Worm (Caenorhabditis elegans) whole organism, late embryonic: ENCODE measurements around the gene soc-1.

Source experiments
- C08G9.2 ChIP-seq: sonication (generic microtip); optimal IDR thresholded peaks from 2 replicates; lab custom pipeline; 2016; ENCODE audit warnings: mild to moderate bottlenecking, missing genetic modification characterization, moderate library complexity, missing compliant biosample characterization
- C38D4.7 ChIP-seq: fragments of 200-800 bp; sonication (Bioruptor generic); optimal IDR thresholded peaks from 2 replicates; lab custom pipeline; 2018; ENCODE audit warnings: mild to moderate bottlenecking, missing genetic modification characterization, moderate library complexity, missing compliant biosample characterization
- K09A11.1 ChIP-seq: sonication (generic microtip); optimal IDR thresholded peaks from 2 replicates; lab custom pipeline; 2017; ENCODE audit warnings: antibody characterized with exemption, mild to moderate bottlenecking, missing genetic modification characterization, missing compliant biosample characterization; ENCODE audit not compliant: insufficient read depth
- Y22D7AL.16 ChIP-seq: sonication (generic microtip); optimal IDR thresholded peaks from 2 replicates; lab custom pipeline; 2016; ENCODE audit warnings: missing genetic modification characterization, missing compliant biosample characterization
- ama-1 ChIP-seq: fragments of 150-350 bp; optimal IDR thresholded peaks from 2 replicates; lab custom pipeline; 2014
- ceh-2 ChIP-seq: sonication (generic microtip); optimal IDR thresholded peaks from 2 replicates; lab custom pipeline; 2016; ENCODE audit warnings: missing genotype, missing genetic modification characterization, missing compliant biosample characterization
- ceh-22 ChIP-seq: sonication (generic microtip); optimal IDR thresholded peaks from 2 replicates; lab custom pipeline; 2017; ENCODE audit warnings: missing biosample characterization, missing genetic modification characterization
- ceh-24 ChIP-seq: sonication (generic microtip); optimal IDR thresholded peaks from 2 replicates; lab custom pipeline; 2016; ENCODE audit warnings: mild to moderate bottlenecking, missing genetic modification characterization, missing compliant biosample characterization
- ceh-31 ChIP-seq: sonication (generic microtip); optimal IDR thresholded peaks from 2 replicates; lab custom pipeline; 2016; ENCODE audit warnings: missing genetic modification characterization, missing compliant biosample characterization
- elt-2 ChIP-seq: sonication (generic microtip); optimal IDR thresholded peaks from 2 replicates; lab custom pipeline; 2016; ENCODE audit warnings: missing genetic modification reagents, missing genetic modification characterization, missing compliant biosample characterization
- elt-4 ChIP-seq: sonication (generic microtip); optimal IDR thresholded peaks from 2 replicates; lab custom pipeline; 2016; ENCODE audit warnings: missing genetic modification characterization, missing compliant biosample characterization
- ets-4 ChIP-seq: sonication (generic microtip); optimal IDR thresholded peaks from 2 replicates; lab custom pipeline; 2016; ENCODE audit warnings: missing genetic modification characterization, missing compliant biosample characterization
- fax-1 ChIP-seq: sonication (generic microtip); optimal IDR thresholded peaks from 2 replicates; lab custom pipeline; 2016; ENCODE audit warnings: missing genotype, missing genetic modification characterization, missing compliant biosample characterization
- fkh-10 ChIP-seq: fragments of 150-350 bp; optimal IDR thresholded peaks from 2 replicates; lab custom pipeline; 2014; ENCODE audit warnings: missing biosample characterization, missing genetic modification reagents, missing genetic modification characterization
- fkh-6 ChIP-seq: sonication (generic microtip); optimal IDR thresholded peaks from 2 replicates; lab custom pipeline; 2016; ENCODE audit warnings: missing genetic modification characterization, missing compliant biosample characterization
- hlh-13 ChIP-seq: fragments of 200-800 bp; sonication (Bioruptor generic); optimal IDR thresholded peaks from 2 replicates; lab custom pipeline; 2018; ENCODE audit warnings: mild to moderate bottlenecking, missing genetic modification characterization, missing compliant biosample characterization
- hlh-8 ChIP-seq: sonication (generic microtip); optimal IDR thresholded peaks from 2 replicates; lab custom pipeline; 2016; ENCODE audit warnings: missing genotype, missing genetic modification characterization, missing compliant biosample characterization
- lim-6 ChIP-seq: sonication (generic microtip); optimal IDR thresholded peaks from 2 replicates; lab custom pipeline; 2016; ENCODE audit warnings: missing genetic modification characterization, missing compliant biosample characterization
- lin-11 ChIP-seq: fragments of 200-800 bp; sonication (Bioruptor generic); optimal IDR thresholded peaks from 2 replicates; lab custom pipeline; 2018; ENCODE audit warnings: mild to moderate bottlenecking, missing genetic modification characterization, missing compliant biosample characterization
- madf-2 ChIP-seq: sonication (generic microtip); optimal IDR thresholded peaks from 2 replicates; lab custom pipeline; 2017; ENCODE audit warnings: missing genetic modification characterization, missing compliant biosample characterization
- mec-3 ChIP-seq: sonication (generic microtip); optimal IDR thresholded peaks from 2 replicates; lab custom pipeline; 2016; ENCODE audit warnings: borderline replicate concordance, missing genetic modification characterization, missing compliant biosample characterization
- nfya-1 ChIP-seq: sonication (generic microtip); optimal IDR thresholded peaks from 2 replicates; lab custom pipeline; 2017; ENCODE audit warnings: missing genetic modification characterization, mild to moderate bottlenecking, missing compliant biosample characterization, antibody characterized with exemption, moderate library complexity
- nhr-11 ChIP-seq: fragments of 150-350 bp; optimal IDR thresholded peaks from 2 replicates; lab custom pipeline; 2014; ENCODE audit warnings: missing biosample characterization, missing genetic modification characterization
- nhr-232 ChIP-seq: sonication (generic microtip); optimal IDR thresholded peaks from 2 replicates; lab custom pipeline; 2016; ENCODE audit warnings: missing genetic modification characterization, missing compliant biosample characterization
- odd-2 ChIP-seq: sonication (generic microtip); optimal IDR thresholded peaks from 2 replicates; lab custom pipeline; 2017; ENCODE audit warnings: antibody characterized with exemption, mild to moderate bottlenecking, missing genetic modification characterization, missing compliant biosample characterization
- pag-3 ChIP-seq: sonication (generic microtip); optimal IDR thresholded peaks from 2 replicates; lab custom pipeline; 2016; ENCODE audit warnings: missing compliant biosample characterization, missing genetic modification characterization, borderline replicate concordance
- pat-9 ChIP-seq: fragments of 200-800 bp; sonication (Bioruptor generic); optimal IDR thresholded peaks from 2 replicates; lab custom pipeline; 2018; ENCODE audit warnings: mild to moderate bottlenecking, missing genetic modification characterization, moderate library complexity, missing compliant biosample characterization
- pha-4 ChIP-seq: fragments of 150-350 bp; optimal IDR thresholded peaks from 2 replicates; lab custom pipeline; 2018; ENCODE audit warnings: missing biosample characterization, missing genetic modification reagents, missing genetic modification characterization
- pqm-1 ChIP-seq: sonication (generic microtip); optimal IDR thresholded peaks from 2 replicates; lab custom pipeline; 2016; ENCODE audit warnings: missing genetic modification characterization, missing compliant biosample characterization
- pros-1 ChIP-seq: fragments of 150-350 bp; optimal IDR thresholded peaks from 2 replicates; lab custom pipeline; 2014; ENCODE audit warnings: missing biosample characterization, missing genetic modification reagents, missing genetic modification characterization
- rnt-1 ChIP-seq: sonication (generic microtip); optimal IDR thresholded peaks from 2 replicates; lab custom pipeline; 2016; ENCODE audit warnings: missing genetic modification characterization, missing compliant biosample characterization
- sdc-2 ChIP-seq: sonication (generic microtip); optimal IDR thresholded peaks from 2 replicates; lab custom pipeline; 2016; ENCODE audit warnings: missing genotype, missing genetic modification characterization, missing compliant biosample characterization
- sox-2 ChIP-seq: fragments of 200-800 bp; sonication (Bioruptor generic); IDR thresholded peaks from 2 replicates; pipeline ENCODE4 v1.3.6; 2022; ENCODE audit warnings: missing genetic modification reagents, missing genetic modification characterization, missing compliant biosample characterization
- ttx-3 ChIP-seq: sonication (generic microtip); optimal IDR thresholded peaks from 2 replicates; lab custom pipeline; 2016; ENCODE audit warnings: missing genetic modification reagents, missing genetic modification characterization, missing compliant biosample characterization
- unc-3 ChIP-seq, 2 experiments: fragments of 200-800 bp in 1 of 2; sonication (Bioruptor generic) in 1 of 2; sonication (generic microtip) in 1 of 2; conservative IDR thresholded peaks in 1 of 2; optimal IDR thresholded peaks in 1 of 2; 2 replicates each; pipeline versions ENCODE4 v1.3.6 to Lab custom; 2016 to 2022; ENCODE audit warnings: missing compliant biosample characterization in 2 of 2, missing genetic modification characterization in 2 of 2, missing genetic modification reagents in 1 of 2
- unc-55 ChIP-seq: sonication (generic microtip); optimal IDR thresholded peaks from 2 replicates; lab custom pipeline; 2017; ENCODE audit warnings: missing biosample characterization, missing genetic modification reagents, missing genetic modification characterization
- unc-86 ChIP-seq: sonication (generic microtip); optimal IDR thresholded peaks from 2 replicates; lab custom pipeline; 2016; ENCODE audit warnings: missing genetic modification characterization, missing compliant biosample characterization
- zip-5 ChIP-seq: sonication (generic microtip); optimal IDR thresholded peaks from 2 replicates; lab custom pipeline; 2016; ENCODE audit warnings: missing genetic modification characterization, missing compliant biosample characterization
- ztf-16 ChIP-seq: sonication (generic microtip); optimal IDR thresholded peaks from 2 replicates; lab custom pipeline; 2017; ENCODE audit warnings: missing genetic modification characterization, missing compliant biosample characterization

The soc-1 gene

DNA sequence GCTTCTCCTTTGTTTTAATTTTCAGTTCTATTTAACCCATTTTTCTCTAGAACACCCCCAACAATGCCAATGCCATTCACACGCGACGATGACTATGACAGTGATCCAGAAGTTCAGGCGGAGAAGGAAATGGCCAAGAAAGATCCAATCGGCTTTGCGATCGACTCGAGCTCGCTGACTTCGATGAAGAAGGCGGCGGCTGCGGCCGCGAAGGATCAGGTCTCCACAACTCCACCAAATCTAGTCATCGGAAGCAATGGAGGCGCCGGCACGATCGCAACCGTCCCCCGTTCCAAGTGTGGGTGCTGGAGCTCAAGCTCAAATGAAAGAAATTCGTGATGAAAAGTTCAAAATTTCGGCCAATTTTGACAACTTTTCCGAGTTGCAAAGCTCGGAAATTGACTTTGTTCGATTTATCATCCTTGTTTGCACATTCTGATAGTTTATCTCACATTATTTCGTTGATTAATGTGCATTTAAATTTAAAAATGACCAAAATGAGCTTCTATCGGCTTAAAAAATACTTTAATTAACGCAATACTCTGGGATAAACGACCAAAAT, 45.3 kb downstream of the soc-1 start, which contains the start of gene K03B4.2:
Gene K03B4.2 (plus strand): TSS at position 51 of the 562 bp plus-strand sequence.
- TF ChIP-seq ets-4 (tag; lab: Kevin White, UChicago) (no peak), nfya-1 (no peak), unc-86 (no peak), ceh-31 (tag; lab: Kevin White, UChicago) (no peak), lim-6 (tag; lab: Kevin White, UChicago) (no peak), ceh-22 (tag; lab: Kevin White, UChicago) (no peak), pqm-1 (tag; lab: Kevin White, UChicago) (no peak), nhr-11 (no peak), unc-55 (no peak), pag-3 (tag; lab: Kevin White, UChicago) (no peak), mec-3 (tag; lab: Kevin White, UChicago) (no peak)

ce11 chrV:4689234-4689633, 46.5 kb downstream of the soc-1 start, which contains the start of gene K03B4.1:
K03B4.1 (plus strand) TSS chrV:4689330.
- TF ChIP-seq elt-2 (tag; lab: Kevin White, UChicago) (no peak), Y22D7AL.16 (tag; lab: Kevin White, UChicago) (no peak), unc-86 (no peak), sox-2 (no peak), ceh-24 (tag; lab: Kevin White, UChicago) (no peak), ceh-22 (tag; lab: Kevin White, UChicago) (no peak), odd-2 (tag; lab: Kevin White, UChicago) (no peak), pat-9 (tag; lab: Kevin White, UChicago) (no peak), ceh-2 (tag; lab: Kevin White, UChicago) (no peak), sdc-2 (tag; lab: Kevin White, UChicago) (no peak), madf-2 (tag; lab: Kevin White, UChicago) (no peak), hlh-13 (GFP tag; lab: Kevin White, UChicago) (no peak), fkh-10 (GFP tag; lab: Kevin White, UChicago) (no peak), nhr-232 (tag; lab: Kevin White, UChicago) (no peak), pros-1 (tag; lab: Kevin White, UChicago) (no peak), K09A11.1 (no peak), lin-11 (tag; lab: Kevin White, UChicago) (no peak), ceh-31 (tag; lab: Kevin White, UChicago) (no peak)

DNA sequence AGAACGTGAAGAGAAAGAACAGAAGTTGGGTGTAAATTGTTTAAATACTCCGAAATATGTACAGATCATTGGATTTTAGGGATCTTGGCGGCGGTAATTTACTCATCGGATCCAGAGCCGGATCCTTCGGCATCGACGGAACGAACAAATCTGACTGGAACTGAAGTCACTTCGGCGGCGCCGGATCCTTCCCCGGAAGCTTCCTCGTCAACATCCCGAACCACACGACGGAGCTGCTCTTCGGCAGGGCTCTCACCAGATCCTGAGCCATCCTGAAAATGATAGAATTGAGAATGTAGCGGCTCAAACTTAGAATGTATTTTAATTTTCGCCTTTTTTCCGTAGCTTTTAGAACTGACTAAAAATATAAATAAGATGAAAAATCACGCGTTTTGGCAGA, 48.9 kb downstream of the soc-1 start:
- no peak for TF ChIP-seq C38D4.7
- TF ChIP-seq odd-2 (tag; lab: Kevin White, UChicago), result no peak
- TF ChIP-seq ceh-24 (tag; lab: Kevin White, UChicago), result no peak
- no peak for TF ChIP-seq sox-2
- TF ChIP-seq unc-3 (GFP tag; conservative IDR thresholded peaks at IDR 0.05; lab: Robert Waterston, UW), result no peak
- no peak for TF ChIP-seq unc-3 (tag; optimal IDR thresholded peaks at IDR 0.05; lab: Kevin White, UChicago)
- TF ChIP-seq elt-4, result no peak
- TF ChIP-seq nhr-232 (tag; lab: Kevin White, UChicago), result no peak
- TF ChIP-seq fkh-6 (tag; lab: Kevin White, UChicago), result no peak
- no peak for TF ChIP-seq lin-11 (tag; lab: Kevin White, UChicago)
- TF ChIP-seq lim-6 (tag; lab: Kevin White, UChicago), result no peak
- TF ChIP-seq unc-86, result no peak
- no peak for TF ChIP-seq pha-4 (tag; lab: Kevin White, UChicago)

DNA sequence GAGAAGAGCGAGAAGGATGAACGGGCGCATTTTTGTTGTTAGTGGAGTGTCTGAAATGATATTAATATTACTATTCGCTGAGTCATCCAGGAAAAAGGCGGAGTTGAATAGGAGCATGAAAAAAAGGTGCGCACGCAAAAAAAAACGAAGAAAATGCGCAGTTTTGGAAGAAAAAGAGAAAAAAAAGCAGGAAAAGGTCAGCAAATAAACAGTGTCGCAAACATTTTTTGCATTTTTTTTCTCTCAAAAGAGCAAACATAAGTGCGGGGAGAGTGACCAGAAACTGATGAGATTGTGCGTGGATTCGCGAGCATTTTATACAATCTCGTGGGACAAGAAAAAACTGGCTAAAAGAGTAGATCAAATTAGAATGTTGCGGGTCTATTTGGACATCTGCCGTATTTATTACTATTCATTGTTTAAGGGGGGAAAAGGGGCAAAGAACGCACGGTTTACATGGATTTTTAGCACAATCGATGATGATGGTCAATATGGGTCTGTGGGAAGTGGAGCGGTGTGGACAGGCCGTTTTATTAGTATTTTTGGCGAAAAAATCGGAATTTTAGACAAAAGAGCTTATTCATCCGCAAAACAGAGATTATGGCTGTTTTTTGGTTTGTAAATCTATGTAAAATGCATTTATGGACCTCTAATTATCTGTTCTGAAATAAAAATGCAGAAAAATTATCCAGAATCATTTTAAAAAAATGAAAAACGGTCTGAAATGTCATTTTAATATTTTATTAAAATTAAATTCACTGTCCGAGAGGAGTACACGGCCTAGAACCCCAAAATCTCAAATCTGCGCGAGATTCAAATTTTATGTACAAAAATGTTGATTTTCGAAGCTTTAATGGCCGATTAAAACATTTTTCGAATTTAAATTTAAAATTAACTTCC, 49.9 kb downstream of the soc-1 start, which contains the start of gene cpg-8:
Gene cpg-8 (minus strand): TSS at position 51 of the 900 bp plus-strand sequence.
- TF ChIP-seq lim-6 (tag; lab: Kevin White, UChicago) (no peak), hlh-8 (tag; lab: Kevin White, UChicago) (no peak), pag-3 (tag; lab: Kevin White, UChicago) (no peak), fkh-10 (GFP tag; lab: Kevin White, UChicago) (no peak), ceh-22 (tag; lab: Kevin White, UChicago) (no peak), ama-1 (lab: Kevin White, UChicago) (no peak), C08G9.2 (tag; lab: Kevin White, UChicago) (no peak), zip-5 (tag; lab: Kevin White, UChicago) (no peak), fax-1 (no peak), rnt-1 (no peak), ttx-3 (tag; lab: Kevin White, UChicago) (no peak), pha-4 (tag; lab: Kevin White, UChicago) (no peak), ztf-16 (tag; lab: Kevin White, UChicago) (no peak), hlh-13 (GFP tag; lab: Kevin White, UChicago) (no peak)
